Fruit fly (Drosophila melanogaster) Kc167 (cell line): ENCODE results near the gene CG42375.

Source experiments
- Myc ChIP-seq: fragments of >200 bp; optimal IDR thresholded peaks from 2 replicates; lab custom pipeline; 2017; ENCODE audit warnings: missing external identifiers
- Sin3A ChIP-seq: fragments of >200 bp; optimal IDR thresholded peaks from 2 replicates; lab custom pipeline; 2018; ENCODE audit warnings: missing external identifiers
- insv ChIP-seq: fragments of >200 bp; optimal IDR thresholded peaks from 3 replicates; lab custom pipeline; 2018; ENCODE audit warnings: missing external identifiers
- psq ChIP-seq: fragments of >200 bp; optimal IDR thresholded peaks from 2 replicates; lab custom pipeline; 2017; ENCODE audit warnings: missing external identifiers

DNA sequence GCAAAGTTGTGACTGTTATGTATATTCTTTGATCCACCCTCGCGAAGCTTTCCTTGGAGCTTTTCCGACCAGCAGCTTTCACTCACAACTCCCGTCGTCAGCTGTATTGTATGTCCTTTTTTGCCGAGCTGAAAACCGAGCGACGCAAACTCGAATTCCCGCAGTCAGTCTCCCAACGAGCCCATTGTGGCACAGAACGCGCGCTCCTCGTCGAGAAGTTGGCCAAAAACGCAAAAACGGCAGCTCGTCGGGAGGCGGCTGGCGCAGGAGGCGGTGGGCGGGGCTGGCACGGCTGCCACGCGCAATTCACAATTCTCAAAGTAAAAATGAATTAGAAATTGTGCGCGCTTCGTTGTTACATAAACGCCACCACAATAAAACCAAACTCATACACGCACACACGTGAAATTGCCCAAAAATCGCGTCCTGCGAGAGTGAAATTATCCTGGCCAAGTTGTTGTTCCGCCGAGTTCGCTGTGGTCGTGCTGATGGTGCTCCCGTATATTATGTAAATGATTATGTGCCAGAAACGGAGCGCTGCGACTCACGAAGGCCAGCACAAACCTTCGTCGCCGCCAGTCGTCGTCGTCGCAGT, 44.0 kb upstream of the CG42375 start:
- TF ChIP-seq psq (lab: Kevin White, UChicago) (no peak), Sin3A (no peak), insv (lab: Kevin White, UChicago) (no peak), Myc (no peak)
